Fruit fly (Drosophila melanogaster): ENCODE data around the gene CG11951.
A peak's percentile ranks its signal among the peaks of the same experiment; 100 is the strongest.

The CG11951 gene

DNA sequence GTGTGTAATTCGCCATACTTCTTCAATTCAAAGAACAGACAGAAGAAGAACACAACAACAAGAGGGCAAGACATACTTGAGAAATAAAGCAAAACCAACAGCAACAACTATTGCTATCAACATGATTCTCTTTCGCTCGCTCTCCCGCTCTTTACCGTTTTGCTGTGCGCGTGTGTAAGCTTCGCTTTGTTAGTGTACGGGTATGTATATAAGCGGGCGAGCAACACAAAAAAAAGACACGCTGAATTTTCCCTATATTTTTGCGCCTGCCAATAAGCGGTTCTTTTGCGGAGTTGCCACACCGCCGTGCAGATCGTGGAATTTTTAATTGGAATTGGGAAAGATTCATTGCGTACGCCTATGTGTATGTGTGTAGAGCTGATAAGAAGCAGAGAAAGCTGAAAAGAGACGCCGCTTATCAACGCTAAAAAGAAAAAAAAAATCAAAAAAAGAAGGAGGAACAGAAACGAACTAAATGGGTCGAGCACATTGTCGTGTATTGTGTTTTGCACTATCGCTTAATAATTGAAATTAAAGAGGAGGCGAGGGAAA, 23.5 kb downstream of the CG11951 start (continued):
- peak; percentile 23 for TF ChIP-seq pdm3 (GFP tag; optimal IDR thresholded peaks at IDR 0.05)

- TF ChIP-seq CG6276 (GFP tag; optimal IDR thresholded peaks at IDR 0.05) (peak; percentile 100), Ets21C (GFP tag; optimal IDR thresholded peaks at IDR 0.05) (peak; percentile 99), Smox (GFP tag; optimal IDR thresholded peaks at IDR 0.05) (peak; percentile 100), Eip78C (GFP tag) (peak; percentile 100), CG8119 (GFP tag; IDR thresholded peaks at IDR 0.05) (peak; percentile 100), esn (GFP tag; optimal IDR thresholded peaks at IDR 0.05) (peak; percentile 100), CG1621 (tag; optimal IDR thresholded peaks at IDR 0.05) (peak; percentile 100), Sox15 (GFP tag; optimal IDR thresholded peaks at IDR 0.05) (peak; percentile 99), fd85E (GFP tag; optimal IDR thresholded peaks at IDR 0.05) (peak; percentile 98), CG11762 (GFP tag; optimal IDR thresholded peaks at IDR 0.05; ENCODE audit: insufficient read depth) (peak; percentile 99), CG34406 (GFP tag; optimal IDR thresholded peaks at IDR 0.05) (peak; percentile 100), Eip75B (GFP tag; optimal IDR thresholded peaks at IDR 0.05) (peak; percentile 100), OdsH (GFP tag; optimal IDR thresholded peaks at IDR 0.05) (peak; percentile 100), CG6854 (GFP tag; optimal IDR thresholded peaks at IDR 0.05) (peak; percentile 100), CG10669 (GFP tag; optimal IDR thresholded peaks at IDR 0.05) (peak; percentile 100), CG31627 (GFP tag; optimal IDR thresholded peaks at IDR 0.05) (peak; percentile 100), lz (GFP tag; optimal IDR thresholded peaks at IDR 0.05) (peak; percentile 100), eg (GFP tag; IDR thresholded peaks at IDR 0.05) (peak; percentile 100), Lpt (GFP tag; optimal IDR thresholded peaks at IDR 0.05) (peak; percentile 100), dac (GFP tag; optimal IDR thresholded peaks at IDR 0.05) (peak; percentile 99), svp (GFP tag) (peak; percentile 100), Eip93F (GFP tag; optimal IDR thresholded peaks at IDR 0.05) (peak; percentile 99), Met (GFP tag; optimal IDR thresholded peaks at IDR 0.05) (peak; percentile 100), CG6808 (GFP tag; optimal IDR thresholded peaks at IDR 0.05) (peak; percentile 99), dsx (GFP tag; optimal IDR thresholded peaks at IDR 0.05; ENCODE audit: poor library complexity, severe bottlenecking) (peak; percentile 99), cyc (GFP tag; optimal IDR thresholded peaks at IDR 0.05) (peak; percentile 100), Hr4 (GFP tag; optimal IDR thresholded peaks at IDR 0.05) (peak; percentile 100), spab (GFP tag; optimal IDR thresholded peaks at IDR 0.05) (peak; percentile 100), CG9139 (GFP tag; optimal IDR thresholded peaks at IDR 0.05) (peak; percentile 99), CG6163 (GFP tag; IDR thresholded peaks at IDR 0.05) (peak; percentile 100), topi (GFP tag; optimal IDR thresholded peaks at IDR 0.05) (peak; percentile 100), Gug (GFP tag; IDR thresholded peaks at IDR 0.05) (peak; percentile 100), Ets96B (tag; optimal IDR thresholded peaks at IDR 0.05) (peak; percentile 100), CG7368 (GFP tag; optimal IDR thresholded peaks at IDR 0.05) (peak; percentile 100), CG15336 (GFP tag; IDR thresholded peaks at IDR 0.05) (peak; percentile 100), CG16779 (tag; optimal IDR thresholded peaks at IDR 0.05) (peak; percentile 99), CG10631 (GFP tag; optimal IDR thresholded peaks at IDR 0.05) (peak; percentile 100), Blimp-1 (GFP tag; optimal IDR thresholded peaks at IDR 0.05) (peak; percentile 98), CG6792 (GFP tag; optimal IDR thresholded peaks at IDR 0.05) (peak; percentile 100), vri (GFP tag; optimal IDR thresholded peaks at IDR 0.05) (peak; percentile 100), CG3919 (GFP tag; optimal IDR thresholded peaks at IDR 0.05) (peak; percentile 100), fd59A (GFP tag; optimal IDR thresholded peaks at IDR 0.05) (peak; percentile 100), ss (GFP tag; optimal IDR thresholded peaks at IDR 0.05) (peak; percentile 100), Hr39 (GFP tag; optimal IDR thresholded peaks at IDR 0.05) (peak; percentile 99), fkh (GFP tag; optimal IDR thresholded peaks at IDR 0.05) (peak; percentile 97), pdm3 (GFP tag; optimal IDR thresholded peaks at IDR 0.05) (peak; percentile 100), CG11294 (GFP tag; IDR thresholded peaks at IDR 0.05) (peak; percentile 99), CG11902 (GFP tag; optimal IDR thresholded peaks at IDR 0.05) (peak; percentile 99), acj6 (GFP tag; optimal IDR thresholded peaks at IDR 0.05) (peak; percentile 100)
Observed at dm6 chr3R:29214262-29214661, 24.3 kb downstream of the CG11951 start.
